Fruit fly (Drosophila melanogaster) whole organism, embryonic: Measurements from ENCODE around the gene bora.
A peak's percentile ranks its signal among the peaks of the same experiment; 100 is the strongest.

Experiments used
- CG13287 ChIP-seq: fragments of 200-800 bp; sonication (Bioruptor generic); IDR thresholded peaks from 2 replicates; pipeline ENCODE4 v1.3.6; 2022; ENCODE audit warnings: missing biosample characterization, missing genetic modification characterization; ENCODE audit not compliant: partially characterized antibody
- CG3065 ChIP-seq: fragments of 200-800 bp; sonication (Bioruptor generic); optimal IDR thresholded peaks from 2 replicates; lab custom pipeline; 2016; ENCODE audit warnings: missing biosample characterization, missing genetic modification characterization
- CG7963 ChIP-seq: fragments of 200-800 bp; sonication (Bioruptor generic); IDR thresholded peaks from 3 replicates; pipeline ENCODE4 v1.3.6; 2022; ENCODE audit warnings: missing biosample characterization, missing genetic modification characterization; ENCODE audit not compliant: partially characterized antibody
- CG7987 ChIP-seq: fragments of 200-800 bp; sonication (Bioruptor generic); optimal IDR thresholded peaks from 2 replicates; lab custom pipeline; 2018; ENCODE audit warnings: missing biosample characterization, mild to moderate bottlenecking, missing genetic modification characterization, moderate library complexity
- CG8944 ChIP-seq: fragments of 200-800 bp; sonication (Bioruptor generic); optimal IDR thresholded peaks from 3 replicates; lab custom pipeline; 2016; ENCODE audit warnings: missing biosample characterization, missing genetic modification characterization
- CG9437 ChIP-seq: fragments of 200-800 bp; sonication (Bioruptor generic); optimal IDR thresholded peaks from 2 replicates; lab custom pipeline; 2018; ENCODE audit warnings: missing biosample characterization, mild to moderate bottlenecking, missing genetic modification characterization
- Dip3 ChIP-seq: fragments of 200-800 bp; sonication (Bioruptor generic); optimal IDR thresholded peaks from 3 replicates; lab custom pipeline; 2016; ENCODE audit warnings: missing biosample characterization, missing genetic modification characterization
- cato ChIP-seq: fragments of 200-800 bp; sonication (Bioruptor generic); optimal IDR thresholded peaks from 2 replicates; lab custom pipeline; 2016; ENCODE audit warnings: missing biosample characterization, missing genetic modification characterization, borderline replicate concordance
- gem ChIP-seq: fragments of 200-800 bp; sonication (Bioruptor generic); optimal IDR thresholded peaks from 2 replicates; lab custom pipeline; 2019; ENCODE audit warnings: missing biosample characterization, mild to moderate bottlenecking, missing genetic modification characterization, moderate library complexity
- lola ChIP-seq, 3 experiments: fragments of >200 bp in 2 of 3; fragments of 200-800 bp in 1 of 3; sonication (Bioruptor generic) in 1 of 3; optimal IDR thresholded peaks; 2 replicates each; lab custom pipeline; 2017 to 2019; ENCODE audit warnings: missing biosample characterization in 3 of 3, missing genetic modification characterization in 3 of 3, mild to moderate bottlenecking in 1 of 3, moderate library complexity in 1 of 3
- nerfin-2 ChIP-seq: fragments of 200-800 bp; sonication (Bioruptor generic); IDR thresholded peaks from 2 replicates; pipeline ENCODE4 v1.3.6; 2022; ENCODE audit warnings: missing biosample characterization, missing genetic modification characterization; ENCODE audit not compliant: partially characterized antibody
- psq ChIP-seq: fragments of 200-800 bp; sonication (Bioruptor generic); optimal IDR thresholded peaks from 2 replicates; lab custom pipeline; 2017; ENCODE audit warnings: missing biosample characterization, missing genetic modification characterization
- stwl ChIP-seq: fragments of 200-800 bp; sonication (Bioruptor generic); optimal IDR thresholded peaks from 3 replicates; lab custom pipeline; 2018; ENCODE audit warnings: missing biosample characterization, mild to moderate bottlenecking, missing genetic modification characterization, moderate library complexity

- TF ChIP-seq CG13287 (GFP tag; lab: Robert Waterston, UW) = no peak
- no peak for TF ChIP-seq gem
- TF ChIP-seq CG3065 (GFP tag; lab: Kevin White, UChicago) = no peak
- peak; percentile 24 for TF ChIP-seq CG8944 (GFP tag; lab: Kevin White, UChicago)
- TF ChIP-seq psq (GFP tag; lab: Kevin White, UChicago) = no peak
- no peak for TF ChIP-seq Dip3 (GFP tag; lab: Kevin White, UChicago)
- TF ChIP-seq CG7987 (GFP tag; lab: Kevin White, UChicago) = no peak
- TF ChIP-seq nerfin-2 (GFP tag; lab: Robert Waterston, UW) = no peak
- TF ChIP-seq cato (GFP tag; lab: Kevin White, UChicago) = no peak
- no peak for TF ChIP-seq CG7963 (GFP tag; lab: Robert Waterston, UW)
- no peak for TF ChIP-seq lola (GFP tag; optimal IDR thresholded peaks at IDR 0.05; lab: Kevin White, UChicago)
- TF ChIP-seq CG9437 = no peak
- TF ChIP-seq stwl (tag; lab: Kevin White, UChicago) = peak; percentile 47
Measured at dm6 chr3L:18622422-18622739, at the start of gene bora.
